Worm (Caenorhabditis elegans) whole organism, midembryonic: Measurements from ENCODE around the gene F16B12.1.

ENCODE experiments used
- cog-1 ChIP-seq: sonication (generic microtip); optimal IDR thresholded peaks from 2 replicates; lab custom pipeline; 2016; ENCODE audit warnings: missing genetic modification characterization, missing compliant biosample characterization
- flt-1 ChIP-seq: fragments of 200-800 bp; sonication (Bioruptor generic); IDR thresholded peaks from 2 replicates; pipeline ENCODE4 v1.3.6; 2022; ENCODE audit warnings: missing genetic modification characterization, missing compliant biosample characterization
- med-1 ChIP-seq: sonication (generic microtip); optimal IDR thresholded peaks from 2 replicates; lab custom pipeline; 2017; ENCODE audit warnings: missing genetic modification characterization, mild to moderate bottlenecking, missing compliant biosample characterization, antibody characterized with exemption, missing genetic modification reagents; ENCODE audit not compliant: insufficient read depth
- tab-1 ChIP-seq: fragments of 200-800 bp; sonication (Bioruptor generic); IDR thresholded peaks from 2 replicates; pipeline ENCODE4 v1.3.6; 2022; ENCODE audit warnings: missing genetic modification characterization, missing compliant biosample characterization
- ztf-23 ChIP-seq: fragments of 200-800 bp; sonication (Bioruptor generic); IDR thresholded peaks from 2 replicates; pipeline ENCODE4 v1.3.6; 2022; ENCODE audit warnings: missing genetic modification reagents, missing genetic modification characterization, missing compliant biosample characterization
- ztf-29 ChIP-seq: fragments of 200-800 bp; sonication (Bioruptor generic); IDR thresholded peaks from 2 replicates; pipeline ENCODE4 v1.3.6; 2022; ENCODE audit warnings: missing genetic modification reagents, missing genetic modification characterization, missing compliant biosample characterization

ce11 chrX:14131476-14131875, 46.2 kb downstream of the F16B12.1 start:
- no peak for TF ChIP-seq ztf-29
- TF ChIP-seq tab-1 (GFP tag; lab: Robert Waterston, UW), result no peak
- TF ChIP-seq med-1 (GFP tag; lab: Kevin White, UChicago), result no peak
- TF ChIP-seq ztf-23 (GFP tag; lab: Robert Waterston, UW), result no peak
- no peak for TF ChIP-seq flt-1
- no peak for TF ChIP-seq cog-1 (tag; lab: Kevin White, UChicago)
